1 fruit fly cellular context compared by ENCODE assay signal in genomic region chr3L:21348983-21349432, dm6.
A peak's percentile ranks its signal among the peaks of the same experiment; 100 is the strongest.
TF ChIP-seq lines count a peak whose summit lies in the region.

Gene ebd2 (minus strand): TSS chr3L:21349288.

TF ChIP-seq in whole organism, embryonic, 481 proteins besides CTCF, POLR2A, EP300 and RAD21 (continued from another document and continues in another):
- TF ChIP-seq gfzf (GFP tag; optimal IDR thresholded peaks at IDR 0.05; lab: Kevin White, UChicago) = no peak
- peak; percentile 31; the same call in 1 of the 2 replicates for TF ChIP-seq Awh (GFP tag; IDR thresholded peaks at IDR 0.05; lab: Robert Waterston, UW)
- TF ChIP-seq CG10209 (GFP tag; optimal IDR thresholded peaks at IDR 0.05; lab: Kevin White, UChicago) = peak; percentile 7
- TF ChIP-seq ems (GFP tag; optimal IDR thresholded peaks at IDR 0.05; lab: Kevin White, UChicago) = no peak
- TF ChIP-seq CG1832 (GFP tag; optimal IDR thresholded peaks at IDR 0.05; lab: Kevin White, UChicago) = no peak
- TF ChIP-seq CG10543 (GFP tag; optimal IDR thresholded peaks at IDR 0.05; lab: Kevin White, UChicago) = peak; percentile 95
- no peak for TF ChIP-seq Nf-YB (GFP tag; optimal IDR thresholded peaks at IDR 0.05; lab: Kevin White, UChicago)
- peak; percentile 73 for TF ChIP-seq cwo (GFP tag; optimal IDR thresholded peaks at IDR 0.05; lab: Kevin White, UChicago)
- TF ChIP-seq CG15601 (tag; optimal IDR thresholded peaks at IDR 0.05; lab: Kevin White, UChicago) = no peak
- TF ChIP-seq dpn (GFP tag; optimal IDR thresholded peaks at IDR 0.05; lab: Kevin White, UChicago) = no peak
- TF ChIP-seq CG6854 (GFP tag; optimal IDR thresholded peaks at IDR 0.05; lab: Kevin White, UChicago) = no peak
- TF ChIP-seq CG18011 (GFP tag; optimal IDR thresholded peaks at IDR 0.05; lab: Kevin White, UChicago) = no peak
- TF ChIP-seq Dip3 (GFP tag; optimal IDR thresholded peaks at IDR 0.05; lab: Kevin White, UChicago) = no peak
- TF ChIP-seq gce (GFP tag; IDR thresholded peaks at IDR 0.05; lab: Robert Waterston, UW) = no peak
- no peak for TF ChIP-seq CG11456 (GFP tag; IDR thresholded peaks at IDR 0.05; lab: Robert Waterston, UW)
- TF ChIP-seq Sin3A (optimal IDR thresholded peaks at IDR 0.05; lab: Kevin White, UChicago) = no peak
- peak; percentile 15; the same call in 1 of the 2 replicates for TF ChIP-seq vvl (GFP tag; IDR thresholded peaks at IDR 0.05; lab: Robert Waterston, UW)
- TF ChIP-seq eve (GFP tag; optimal IDR thresholded peaks at IDR 0.05; lab: Kevin White, UChicago) = no peak
- no peak for TF ChIP-seq CG9215 (GFP tag; IDR thresholded peaks at IDR 0.05; lab: Robert Waterston, UW)
- TF ChIP-seq psq (GFP tag; optimal IDR thresholded peaks at IDR 0.05; lab: Kevin White, UChicago) = no peak
- TF ChIP-seq TFAM (GFP tag; optimal IDR thresholded peaks at IDR 0.05; lab: Kevin White, UChicago) = no peak
- TF ChIP-seq CG15479 (GFP tag; optimal IDR thresholded peaks at IDR 0.05; lab: Kevin White, UChicago) = no peak
- no peak for TF ChIP-seq danr (GFP tag; IDR thresholded peaks at IDR 0.05; lab: Robert Waterston, UW)
- no peak for TF ChIP-seq inv (GFP tag; IDR thresholded peaks at IDR 0.05; lab: Robert Waterston, UW; ENCODE audit: partially characterized antibody)
- TF ChIP-seq Lpt (GFP tag; optimal IDR thresholded peaks at IDR 0.05; lab: Kevin White, UChicago) = no peak
- TF ChIP-seq CG5180 (GFP tag; optimal IDR thresholded peaks at IDR 0.05; lab: Kevin White, UChicago) = peak; percentile 54
- 0 out of 2 replicates have a peak, but pooled peaks have one; percentile 43 for TF ChIP-seq HLH3B (GFP tag; IDR thresholded peaks at IDR 0.05; lab: Robert Waterston, UW)
- TF ChIP-seq caup (GFP tag; optimal IDR thresholded peaks at IDR 0.05; lab: Kevin White, UChicago; ENCODE audit: severe bottlenecking) = peak; percentile 40
- no peak for TF ChIP-seq CG12744 (GFP tag; optimal IDR thresholded peaks at IDR 0.05; lab: Kevin White, UChicago)
- no peak for TF ChIP-seq CG10654 (GFP tag; optimal IDR thresholded peaks at IDR 0.05; lab: Kevin White, UChicago)
- TF ChIP-seq CG11696 (GFP tag; IDR thresholded peaks at IDR 0.05; lab: Robert Waterston, UW) = no peak
- TF ChIP-seq Bgb (GFP tag; IDR thresholded peaks at IDR 0.05; lab: Robert Waterston, UW; ENCODE audit: partially characterized antibody) = 0 out of 2 replicates have a peak, but pooled peaks have one; percentile 5
- no peak for TF ChIP-seq Myb (GFP tag; optimal IDR thresholded peaks at IDR 0.05; lab: Kevin White, UChicago)
- TF ChIP-seq HmgD (GFP tag; optimal IDR thresholded peaks at IDR 0.05; lab: Kevin White, UChicago) = no peak
- no peak for TF ChIP-seq CG9609 (GFP tag; optimal IDR thresholded peaks at IDR 0.05; lab: Kevin White, UChicago)
- TF ChIP-seq ftz-f1 (GFP tag; optimal IDR thresholded peaks at IDR 0.05; lab: Kevin White, UChicago) = peak; percentile 48
- no peak for TF ChIP-seq Stat92E (GFP tag; optimal IDR thresholded peaks at IDR 0.05; lab: Kevin White, UChicago)
- no peak for TF ChIP-seq CG9876 (GFP tag; optimal IDR thresholded peaks at IDR 0.05; lab: Kevin White, UChicago)
- TF ChIP-seq Scr (GFP tag; IDR thresholded peaks at IDR 0.05; lab: Robert Waterston, UW; ENCODE audit: partially characterized antibody) = 0 out of 2 replicates have a peak, but pooled peaks have one; percentile 21
- TF ChIP-seq CG17328 (GFP tag; IDR thresholded peaks at IDR 0.05; lab: Robert Waterston, UW) = no peak
- no peak for TF ChIP-seq Optix (GFP tag; IDR thresholded peaks at IDR 0.05; lab: Robert Waterston, UW)
- TF ChIP-seq ac (GFP tag; optimal IDR thresholded peaks at IDR 0.05; lab: Kevin White, UChicago) = no peak
- TF ChIP-seq seq (GFP tag; IDR thresholded peaks at IDR 0.05; lab: Robert Waterston, UW) = no peak
- no peak for TF ChIP-seq Mad (GFP tag; optimal IDR thresholded peaks at IDR 0.05; lab: Kevin White, UChicago)
- no peak for TF ChIP-seq corto (GFP tag; optimal IDR thresholded peaks at IDR 0.05; lab: Kevin White, UChicago)
- TF ChIP-seq Hand (GFP tag; optimal IDR thresholded peaks at IDR 0.05; lab: Kevin White, UChicago) = no peak
- TF ChIP-seq lbe (GFP tag; optimal IDR thresholded peaks at IDR 0.05; lab: Kevin White, UChicago) = no peak
- TF ChIP-seq CG14050 (GFP tag; IDR thresholded peaks at IDR 0.05; lab: Robert Waterston, UW) = no peak
- TF ChIP-seq PHDP (tag; optimal IDR thresholded peaks at IDR 0.05; lab: Kevin White, UChicago) = peak; percentile 36
- no peak for TF ChIP-seq Xrp1 (GFP tag; IDR thresholded peaks at IDR 0.05; lab: Robert Waterston, UW)
- peak; percentile 59 for TF ChIP-seq Adf1 (GFP tag; IDR thresholded peaks at IDR 0.05; lab: Robert Waterston, UW)
- TF ChIP-seq ind (GFP tag; optimal IDR thresholded peaks at IDR 0.05; lab: Kevin White, UChicago) = no peak
- TF ChIP-seq tll (GFP tag; optimal IDR thresholded peaks at IDR 0.05; lab: Kevin White, UChicago) = no peak
- no peak for TF ChIP-seq fu2 (GFP tag; optimal IDR thresholded peaks at IDR 0.05; lab: Kevin White, UChicago)
- TF ChIP-seq CG10147 (GFP tag; optimal IDR thresholded peaks at IDR 0.05; lab: Kevin White, UChicago) = no peak
- TF ChIP-seq Pdp1 (GFP tag; optimal IDR thresholded peaks at IDR 0.05; lab: Kevin White, UChicago) = peak in 1 of 2 experiments; percentile 71
- TF ChIP-seq CG9797 (GFP tag; optimal IDR thresholded peaks at IDR 0.05; lab: Kevin White, UChicago) = no peak
- peak; percentile 51 for TF ChIP-seq CG2678 (tag; optimal IDR thresholded peaks at IDR 0.05; lab: Kevin White, UChicago)
- TF ChIP-seq E2f2 (GFP tag; IDR thresholded peaks at IDR 0.05; lab: Robert Waterston, UW) = 0 out of 2 replicates have a peak, but pooled peaks have one; percentile 14
- no peak for TF ChIP-seq cad (GFP tag; optimal IDR thresholded peaks at IDR 0.05; lab: Kevin White, UChicago)
- no peak for TF ChIP-seq pho (GFP tag; optimal IDR thresholded peaks at IDR 0.05; lab: Kevin White, UChicago)
- no peak for TF ChIP-seq fd3F (GFP tag; optimal IDR thresholded peaks at IDR 0.05; lab: Kevin White, UChicago)
- no peak for TF ChIP-seq schlank (tag; optimal IDR thresholded peaks at IDR 0.05; lab: Kevin White, UChicago)
- no peak for TF ChIP-seq Dek (tag; optimal IDR thresholded peaks at IDR 0.05; lab: Kevin White, UChicago)
- no peak for TF ChIP-seq CG42726 (GFP tag; IDR thresholded peaks at IDR 0.05; lab: Robert Waterston, UW; ENCODE audit: partially characterized antibody)
- TF ChIP-seq CG2712 (tag; optimal IDR thresholded peaks at IDR 0.05; lab: Kevin White, UChicago) = no peak
- no peak for TF ChIP-seq dmrt11E (tag; optimal IDR thresholded peaks at IDR 0.05; lab: Kevin White, UChicago)
- TF ChIP-seq CG2116 (GFP tag; optimal IDR thresholded peaks at IDR 0.05; lab: Kevin White, UChicago) = no peak
- TF ChIP-seq Poxn (GFP tag; IDR thresholded peaks at IDR 0.05; lab: Robert Waterston, UW) = no peak
- TF ChIP-seq Hsf (GFP tag; optimal IDR thresholded peaks at IDR 0.05; lab: Kevin White, UChicago) = no peak
- TF ChIP-seq CG7357 (GFP tag; IDR thresholded peaks at IDR 0.05; lab: Robert Waterston, UW) = no peak
- peak; percentile 59 for TF ChIP-seq BtbVII (GFP tag; optimal IDR thresholded peaks at IDR 0.05; lab: Kevin White, UChicago)
- TF ChIP-seq dan (GFP tag; IDR thresholded peaks at IDR 0.05; lab: Robert Waterston, UW) = no peak
- TF ChIP-seq CG14014 (GFP tag; IDR thresholded peaks at IDR 0.05; lab: Robert Waterston, UW) = peak; percentile 30; the same call in 1 of the 2 replicates
- no peak for TF ChIP-seq Chrac-16 (GFP tag; optimal IDR thresholded peaks at IDR 0.05; lab: Kevin White, UChicago)
- TF ChIP-seq CG10431 (GFP tag; optimal IDR thresholded peaks at IDR 0.05; lab: Kevin White, UChicago) = no peak
- TF ChIP-seq CG9817 (tag; optimal IDR thresholded peaks at IDR 0.05; lab: Kevin White, UChicago) = no peak
- no peak for TF ChIP-seq knrl (GFP tag; IDR thresholded peaks at IDR 0.05; lab: Robert Waterston, UW; ENCODE audit: partially characterized antibody)
- no peak for TF ChIP-seq Gug (GFP tag; IDR thresholded peaks at IDR 0.05; lab: Robert Waterston, UW)
- no peak for TF ChIP-seq Vsx1 (GFP tag; optimal IDR thresholded peaks at IDR 0.05; lab: Kevin White, UChicago)
- TF ChIP-seq B-H2 (GFP tag; optimal IDR thresholded peaks at IDR 0.05; lab: Kevin White, UChicago) = peak; percentile 13
- TF ChIP-seq Med (GFP tag; lab: Kevin White, UChicago) = peak; percentile 87
- TF ChIP-seq ERR (GFP tag; optimal IDR thresholded peaks at IDR 0.05; lab: Kevin White, UChicago) = no peak
- TF ChIP-seq CG1233 (GFP tag; optimal IDR thresholded peaks at IDR 0.05; lab: Kevin White, UChicago) = no peak
- TF ChIP-seq CG11723 (GFP tag; optimal IDR thresholded peaks at IDR 0.05; lab: Kevin White, UChicago) = peak; percentile 1
- TF ChIP-seq HLH54F (GFP tag; optimal IDR thresholded peaks at IDR 0.05; lab: Kevin White, UChicago) = no peak
- TF ChIP-seq emc (GFP tag; optimal IDR thresholded peaks at IDR 0.05; lab: Kevin White, UChicago) = peak; percentile 4
- no peak for TF ChIP-seq slbo (GFP tag; IDR thresholded peaks at IDR 0.05; lab: Robert Waterston, UW)
- no peak for TF ChIP-seq NC2α (GFP tag; optimal IDR thresholded peaks at IDR 0.05; lab: Kevin White, UChicago)
- TF ChIP-seq CG8765 (GFP tag; IDR thresholded peaks at IDR 0.05; lab: Robert Waterston, UW) = no peak
- TF ChIP-seq CG12155 (GFP tag; optimal IDR thresholded peaks at IDR 0.05; lab: Kevin White, UChicago) = peak; percentile 7
- peak; percentile 62 for TF ChIP-seq sens (GFP tag; lab: Kevin White, UChicago)
- no peak for TF ChIP-seq gsb-n (tag; optimal IDR thresholded peaks at IDR 0.05; lab: Kevin White, UChicago)
- no peak for TF ChIP-seq CG7963 (GFP tag; IDR thresholded peaks at IDR 0.05; lab: Robert Waterston, UW; ENCODE audit: partially characterized antibody)
- no peak for TF ChIP-seq CG31224 (GFP tag; IDR thresholded peaks at IDR 0.05; lab: Robert Waterston, UW)
- no peak for TF ChIP-seq ham (GFP tag; IDR thresholded peaks at IDR 0.05; lab: Robert Waterston, UW)
- no peak for TF ChIP-seq CG15011 (GFP tag; optimal IDR thresholded peaks at IDR 0.05; lab: Kevin White, UChicago)
- TF ChIP-seq D19B (GFP tag; optimal IDR thresholded peaks at IDR 0.05; lab: Kevin White, UChicago) = no peak
- no peak for TF ChIP-seq wek (GFP tag; optimal IDR thresholded peaks at IDR 0.05; lab: Kevin White, UChicago)
- TF ChIP-seq scrt (GFP tag; optimal IDR thresholded peaks at IDR 0.05; lab: Kevin White, UChicago) = no peak
- TF ChIP-seq CG4360 (GFP tag; IDR thresholded peaks at IDR 0.05; lab: Robert Waterston, UW) = no peak
- no peak for TF ChIP-seq Gsc (GFP tag; IDR thresholded peaks at IDR 0.05; lab: Robert Waterston, UW)
- no peak for TF ChIP-seq insv (GFP tag; optimal IDR thresholded peaks at IDR 0.05; lab: Kevin White, UChicago)
- TF ChIP-seq grn (GFP tag; optimal IDR thresholded peaks at IDR 0.05; lab: Kevin White, UChicago) = no peak
- no peak for TF ChIP-seq ash1 (GFP tag; optimal IDR thresholded peaks at IDR 0.05; lab: Kevin White, UChicago)
- TF ChIP-seq dati (GFP tag; IDR thresholded peaks at IDR 0.05; lab: Robert Waterston, UW) = no peak
- no peak for TF ChIP-seq CG10366 (GFP tag; IDR thresholded peaks at IDR 0.05; lab: Robert Waterston, UW)
- TF ChIP-seq HLH4C (GFP tag; IDR thresholded peaks at IDR 0.05; lab: Robert Waterston, UW; ENCODE audit: partially characterized antibody) = no peak; the same call in 2 of the 3 replicates
- TF ChIP-seq bcd (GFP tag; optimal IDR thresholded peaks at IDR 0.05; lab: Kevin White, UChicago) = no peak
- no peak for TF ChIP-seq al (GFP tag; IDR thresholded peaks at IDR 0.05; lab: Robert Waterston, UW)
- peak; percentile 63 for TF ChIP-seq HmgZ (tag; optimal IDR thresholded peaks at IDR 0.05; lab: Kevin White, UChicago)
- no peak for TF ChIP-seq Spps (tag; optimal IDR thresholded peaks at IDR 0.05; lab: Kevin White, UChicago)
- peak; percentile 31; the same call in 1 of the 2 replicates for TF ChIP-seq CG32532 (GFP tag; IDR thresholded peaks at IDR 0.05; lab: Robert Waterston, UW)
- TF ChIP-seq dmrt99B (tag; optimal IDR thresholded peaks at IDR 0.05; lab: Kevin White, UChicago) = peak; percentile 34
- TF ChIP-seq gt (GFP tag; IDR thresholded peaks at IDR 0.05; lab: Robert Waterston, UW) = no peak
- no peak for TF ChIP-seq CG13123 (GFP tag; optimal IDR thresholded peaks at IDR 0.05; lab: Kevin White, UChicago)
- TF ChIP-seq onecut (GFP tag; IDR thresholded peaks at IDR 0.05; lab: Robert Waterston, UW) = peak; percentile 3; the same call in 1 of the 2 replicates
- no peak for TF ChIP-seq Ets65A (GFP tag; lab: Kevin White, UChicago)
- TF ChIP-seq ranshi (GFP tag; IDR thresholded peaks at IDR 0.05; lab: Robert Waterston, UW) = peak; percentile 17; the same call in 1 of the 2 replicates
- peak; percentile 99 for TF ChIP-seq Deaf1 (tag; optimal IDR thresholded peaks at IDR 0.05; lab: Kevin White, UChicago)
- no peak for TF ChIP-seq Ravus (GFP tag; IDR thresholded peaks at IDR 0.05; lab: Robert Waterston, UW)
- TF ChIP-seq grau (tag; optimal IDR thresholded peaks at IDR 0.05; lab: Kevin White, UChicago) = no peak
- TF ChIP-seq Ssrp (tag; optimal IDR thresholded peaks at IDR 0.05; lab: Kevin White, UChicago) = no peak
- no peak for TF ChIP-seq CG1647 (GFP tag; optimal IDR thresholded peaks at IDR 0.05; lab: Kevin White, UChicago)
- TF ChIP-seq CG15514 (GFP tag; optimal IDR thresholded peaks at IDR 0.05; lab: Kevin White, UChicago) = peak; percentile 67
- TF ChIP-seq Lim3 (GFP tag; IDR thresholded peaks at IDR 0.05; lab: Robert Waterston, UW) = no peak
- TF ChIP-seq CG2202 (tag; optimal IDR thresholded peaks at IDR 0.05; lab: Kevin White, UChicago) = no peak
- TF ChIP-seq CG4617 (GFP tag; optimal IDR thresholded peaks at IDR 0.05; lab: Kevin White, UChicago; ENCODE audit: borderline replicate concordance) = no peak
- TF ChIP-seq zf30C (GFP tag; optimal IDR thresholded peaks at IDR 0.05; lab: Kevin White, UChicago) = no peak
- no peak for TF ChIP-seq Opbp (GFP tag; IDR thresholded peaks at IDR 0.05; lab: Robert Waterston, UW; ENCODE audit: partially characterized antibody)
- no peak for TF ChIP-seq jumu (GFP tag; optimal IDR thresholded peaks at IDR 0.05; lab: Kevin White, UChicago)
- TF ChIP-seq CG31441 (GFP tag; IDR thresholded peaks at IDR 0.05; lab: Robert Waterston, UW) = no peak
- TF ChIP-seq wdn (GFP tag; IDR thresholded peaks at IDR 0.05; lab: Robert Waterston, UW) = no peak; the same call in 1 of the 2 replicates
- no peak for TF ChIP-seq rib (GFP tag; IDR thresholded peaks at IDR 0.05; lab: Robert Waterston, UW)
- TF ChIP-seq CG6791 (GFP tag; IDR thresholded peaks at IDR 0.05; lab: Robert Waterston, UW; ENCODE audit: partially characterized antibody) = no peak
- no peak for TF ChIP-seq hth (optimal IDR thresholded peaks at IDR 0.05; lab: Kevin White, UChicago)
- TF ChIP-seq jigr1 (GFP tag; IDR thresholded peaks at IDR 0.05; lab: Robert Waterston, UW) = no peak
